Worm (Caenorhabditis elegans): ENCODE measurements around the gene slmp-1.

ce11 chrIV:3256866-3257265 lies 43.3 kb downstream of the slmp-1 start:
- TF ChIP-seq tab-1 (GFP tag; IDR thresholded peaks at IDR 0.05) (no peak), klf-2 (GFP tag; conservative IDR thresholded peaks at IDR 0.05) (no peak), flt-1 (GFP tag; IDR thresholded peaks at IDR 0.05) (no peak), cog-1 (tag; optimal IDR thresholded peaks at IDR 0.05) (no peak)
